Fruit fly (Drosophila melanogaster) Kc167 (cell line): Measurements from ENCODE around the gene CG42375.

ENCODE experiments used
- Myc ChIP-seq: fragments of >200 bp; optimal IDR thresholded peaks from 2 replicates; lab custom pipeline; 2017; ENCODE audit warnings: missing external identifiers
- Sin3A ChIP-seq: fragments of >200 bp; optimal IDR thresholded peaks from 2 replicates; lab custom pipeline; 2018; ENCODE audit warnings: missing external identifiers
- h ChIP-seq: fragments of >200 bp; optimal IDR thresholded peaks from 3 replicates; lab custom pipeline; 2018; ENCODE audit warnings: missing external identifiers
- insv ChIP-seq: fragments of >200 bp; optimal IDR thresholded peaks from 3 replicates; lab custom pipeline; 2018; ENCODE audit warnings: missing external identifiers
- psq ChIP-seq: fragments of >200 bp; optimal IDR thresholded peaks from 2 replicates; lab custom pipeline; 2017; ENCODE audit warnings: missing external identifiers
- ttk ChIP-seq: sonication (Bioruptor generic); optimal IDR thresholded peaks from 2 replicates; lab custom pipeline; 2017; ENCODE audit warnings: missing external identifiers

The CG42375 gene

DNA sequence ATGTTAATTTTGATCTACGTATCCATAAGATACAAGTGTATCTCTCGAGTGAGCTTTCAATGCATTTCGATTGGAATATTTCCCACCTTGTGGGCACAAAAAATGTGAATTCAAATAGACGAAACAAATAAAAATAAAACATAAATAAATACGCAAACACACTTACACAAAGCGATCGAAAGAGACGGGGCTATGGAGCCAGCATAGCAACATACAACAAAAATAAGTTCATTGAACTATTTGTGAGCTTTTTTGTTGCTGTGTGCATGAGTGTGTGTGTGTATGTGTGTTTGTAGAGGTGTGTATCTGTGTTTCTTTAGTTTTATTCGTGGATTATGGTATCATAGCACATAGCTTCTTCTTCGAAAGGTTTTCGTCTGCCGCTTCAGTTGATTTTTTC lies 41.1 kb downstream of the CG42375 start:
- TF ChIP-seq psq (lab: Kevin White, UChicago): no peak
- no peak for TF ChIP-seq Sin3A (lab: Kevin White, UChicago)
- TF ChIP-seq insv (lab: Kevin White, UChicago): no peak
- no peak for TF ChIP-seq h (lab: Kevin White, UChicago)
- TF ChIP-seq ttk (lab: Kevin White, UChicago): no peak
- TF ChIP-seq Myc (lab: Kevin White, UChicago): no peak

DNA sequence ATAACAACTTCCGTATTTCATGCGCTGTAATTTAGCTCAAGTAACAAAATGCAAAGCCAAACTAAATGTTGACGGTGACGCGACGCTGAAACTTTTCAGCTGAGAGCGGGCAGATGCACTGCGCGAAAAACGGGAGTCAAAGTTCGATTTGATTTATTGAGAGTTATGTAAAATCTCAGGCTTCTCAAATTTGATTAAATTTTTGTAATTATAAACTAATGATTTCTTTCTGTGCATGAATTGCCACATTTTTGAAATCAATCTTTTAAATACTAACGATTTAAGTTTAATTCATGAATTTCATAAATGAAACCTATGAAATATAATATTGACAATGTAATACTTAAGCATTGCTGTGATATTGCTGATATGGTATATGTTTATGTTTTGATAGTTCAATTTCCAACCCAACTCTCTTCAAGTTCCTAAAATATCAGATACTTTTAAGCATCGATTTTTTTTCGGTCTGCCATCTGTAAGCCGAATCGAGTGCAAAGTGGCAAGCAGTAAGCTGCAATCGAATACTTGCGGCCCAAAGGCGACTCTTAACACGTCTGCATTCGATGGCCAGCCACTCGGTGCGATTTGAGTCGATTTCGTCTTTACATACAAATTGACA lies 43.3 kb downstream of the CG42375 start:
- TF ChIP-seq Myc (lab: Kevin White, UChicago): no peak

DNA sequence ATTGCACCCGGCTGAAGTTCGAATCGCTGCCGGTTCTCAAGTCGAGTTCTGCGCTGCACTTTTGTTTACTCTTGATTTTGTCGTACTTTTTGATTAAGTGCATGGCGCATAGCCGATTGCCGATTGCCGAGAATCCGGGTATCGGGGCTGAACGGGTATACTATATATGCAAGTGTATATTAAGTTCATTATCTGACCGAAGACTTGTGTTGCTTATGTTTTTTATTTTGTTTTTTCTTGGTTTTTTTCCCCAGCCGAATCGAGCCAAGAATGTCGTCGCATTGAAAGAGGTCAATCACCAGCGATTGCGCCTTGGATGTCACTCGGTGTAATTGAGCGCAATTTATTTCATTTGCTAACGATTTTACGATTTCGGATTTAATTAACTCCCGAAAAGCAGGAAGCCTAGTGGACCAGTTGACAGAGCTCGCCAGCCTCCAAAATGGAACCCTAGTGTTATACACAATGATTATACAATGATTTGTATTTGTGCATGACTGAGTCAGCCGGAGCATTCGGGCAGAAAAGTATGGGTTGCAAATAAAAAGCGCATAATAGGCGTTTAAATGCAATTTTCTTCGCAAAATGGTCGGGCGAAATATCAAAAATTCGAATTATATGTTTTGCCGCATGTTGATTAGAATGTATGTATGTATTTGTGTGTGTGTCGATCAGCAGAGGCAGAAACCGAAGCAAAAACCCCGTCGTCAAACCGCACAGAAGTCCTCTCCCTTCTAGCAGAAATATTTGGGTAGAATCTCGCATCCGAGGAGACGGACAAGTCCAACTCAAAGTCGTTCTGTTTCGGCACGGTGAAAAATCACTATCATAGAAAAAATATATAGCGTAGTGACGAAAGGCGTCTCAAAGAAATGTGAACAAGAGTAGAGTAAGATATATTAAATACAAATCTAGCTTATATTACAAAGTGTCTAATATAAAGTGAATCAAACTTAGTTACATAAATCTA lies 48.8 kb downstream of the CG42375 start, which contains the start of gene Mst87F:
Gene Mst87F, minus strand, starts transcription at position 56 of the 970 bp plus-strand sequence.
- TF ChIP-seq psq (lab: Kevin White, UChicago): no peak
- no peak for TF ChIP-seq Myc (lab: Kevin White, UChicago)
- TF ChIP-seq Sin3A (lab: Kevin White, UChicago): no peak
- TF ChIP-seq h (lab: Kevin White, UChicago): no peak
- no peak for TF ChIP-seq ttk (lab: Kevin White, UChicago)
- TF ChIP-seq insv (lab: Kevin White, UChicago): no peak
